Worm (Caenorhabditis elegans): ENCODE results near the gene cutl-18.

DNA sequence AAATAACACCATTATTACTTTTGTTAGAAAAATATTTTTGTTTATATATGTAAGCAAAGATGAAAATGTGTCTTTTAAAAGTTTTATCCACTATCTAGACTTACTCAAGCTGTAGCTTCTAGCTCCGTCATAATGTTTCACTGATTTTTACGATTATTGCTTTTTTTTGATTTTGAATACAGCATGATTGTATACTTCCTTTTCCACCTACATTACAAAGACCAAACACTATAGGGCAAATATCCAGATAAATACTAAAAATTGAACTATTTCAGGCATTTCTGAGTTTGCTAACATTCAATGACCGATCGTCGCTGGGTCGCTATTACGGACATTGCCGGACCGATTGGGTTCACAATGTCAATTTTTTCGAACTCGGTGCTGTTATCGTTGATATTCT, 50.0 kb downstream of the cutl-18 start, which contains the start of gene str-116:
- TF ChIP-seq nhr-28 (tag; optimal IDR thresholded peaks at IDR 0.05) (no peak), aly-2 (tag; optimal IDR thresholded peaks at IDR 0.05) (no peak), R02D3.7 (tag; optimal IDR thresholded peaks at IDR 0.05) (no peak), nhr-25 (tag; optimal IDR thresholded peaks at IDR 0.05; ENCODE audit: borderline replicate concordance, insufficient read depth) (no peak), nhr-11 (tag; optimal IDR thresholded peaks at IDR 0.05) (no peak), nhr-237 (tag; optimal IDR thresholded peaks at IDR 0.05) (no peak), fos-1 (tag; optimal IDR thresholded peaks at IDR 0.05) (no peak), dpl-1 (GFP tag; optimal IDR thresholded peaks at IDR 0.05) (no peak)

All from whole organism, L4 larva.